Worm (Caenorhabditis elegans) whole organism, L1 larva: ENCODE data around the gene srm-1.

Source experiments
- C04F5.9 ChIP-seq: sonication (generic microtip); optimal IDR thresholded peaks from 2 replicates; lab custom pipeline; 2016; ENCODE audit warnings: missing genetic modification characterization, missing compliant biosample characterization
- nhr-237 ChIP-seq: fragments of 150-350 bp; optimal IDR thresholded peaks from 2 replicates; lab custom pipeline; 2014; ENCODE audit warnings: missing biosample characterization, missing genetic modification characterization
- nhr-47 ChIP-seq: sonication (generic microtip); optimal IDR thresholded peaks from 2 replicates; lab custom pipeline; 2016; ENCODE audit warnings: mild to moderate bottlenecking, missing genetic modification characterization, moderate library complexity, missing compliant biosample characterization
- tbx-2 ChIP-seq: sonication (generic microtip); optimal IDR thresholded peaks from 2 replicates; lab custom pipeline; 2016; ENCODE audit warnings: missing genetic modification characterization, missing compliant biosample characterization

srm-1 gene

DNA sequence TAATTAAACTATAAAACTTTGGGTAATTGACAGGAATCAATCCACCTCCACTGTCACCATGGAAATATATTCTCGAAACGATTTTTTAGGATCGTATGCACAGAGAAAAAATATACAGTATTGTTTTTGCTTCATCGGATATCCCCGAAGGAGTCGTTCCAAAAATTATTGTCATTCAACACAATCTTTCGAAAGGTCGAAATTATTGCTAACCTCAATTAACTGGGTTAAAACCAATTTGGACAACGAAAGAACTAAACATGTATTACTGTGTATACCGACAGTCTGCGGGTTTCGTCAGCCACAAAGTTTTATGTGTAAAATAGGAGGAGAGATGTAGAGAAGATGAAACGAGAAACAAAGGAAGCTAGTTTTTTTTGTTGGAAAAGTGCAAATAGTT, 51.0 kb downstream of the srm-1 start (continued):
- TF ChIP-seq nhr-237 = no peak
- TF ChIP-seq tbx-2 = no peak
- peak; percentile 52 for TF ChIP-seq nhr-47
- no peak for TF ChIP-seq C04F5.9 (tag; lab: Kevin White, UChicago)
- TF ChIP-seq, all 84 proteins: peak for 17
